Worm (Caenorhabditis elegans): ENCODE results near the gene T16G12.3.

T16G12.3 gene

ce11 chrIII:10088508-10088981, 38.1 kb downstream of the T16G12.3 start, which contains the start of gene hal-2:
Gene hal-2, minus strand, starts transcription at chrIII:10088931.
- no peak for TF ChIP-seq dve-1 (tag; optimal IDR thresholded peaks at IDR 0.05)

DNA sequence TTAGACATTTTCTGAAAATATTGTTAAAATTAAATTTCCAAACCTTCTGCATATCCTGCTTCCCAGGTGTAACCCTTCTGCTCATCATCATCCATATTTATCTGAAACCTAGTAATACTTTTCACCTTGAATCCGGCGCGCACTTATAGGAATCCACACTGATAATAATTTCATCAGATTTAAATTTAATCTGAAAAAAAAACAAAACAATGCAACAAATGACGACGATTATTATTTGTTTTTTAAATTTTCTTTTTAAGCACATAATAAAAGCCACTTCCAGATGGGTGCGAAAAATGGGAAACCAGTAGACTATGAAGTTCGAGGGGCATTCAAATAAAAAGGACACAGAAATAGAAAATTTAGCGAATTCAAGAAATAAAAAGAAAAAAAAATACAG, 40.3 kb downstream of the T16G12.3 start, which contains the start of gene gtf-2H2C:
Gene gtf-2H2C (minus strand): TSS at position 101 of the 400 bp plus-strand sequence.
- no peak for TF ChIP-seq hlh-30 (tag; optimal IDR thresholded peaks at IDR 0.05; ENCODE audit: insufficient read depth)
- TF ChIP-seq syd-9 (tag; optimal IDR thresholded peaks at IDR 0.05): no peak
- no peak for TF ChIP-seq unc-3 (GFP tag; conservative IDR thresholded peaks at IDR 0.05)
- no peak for TF ChIP-seq unc-3 (tag; optimal IDR thresholded peaks at IDR 0.05)
- TF ChIP-seq ceh-2 (tag; optimal IDR thresholded peaks at IDR 0.05): no peak
- TF ChIP-seq madf-2 (tag; optimal IDR thresholded peaks at IDR 0.05): no peak
- TF ChIP-seq fkh-6 (tag; optimal IDR thresholded peaks at IDR 0.05): no peak
- no peak for TF ChIP-seq hlh-6 (tag; optimal IDR thresholded peaks at IDR 0.05)
- no peak for TF ChIP-seq pat-9 (tag; optimal IDR thresholded peaks at IDR 0.05)
- TF ChIP-seq elt-2 (tag; optimal IDR thresholded peaks at IDR 0.05): no peak
- no peak for TF ChIP-seq ref-2 (tag; optimal IDR thresholded peaks at IDR 0.05)
- TF ChIP-seq nfya-1 (tag; optimal IDR thresholded peaks at IDR 0.05): no peak
- no peak for TF ChIP-seq C08G9.2 (tag; optimal IDR thresholded peaks at IDR 0.05)
- TF ChIP-seq eyg-1 (tag; optimal IDR thresholded peaks at IDR 0.05): no peak

- TF ChIP-seq fax-1 (tag; optimal IDR thresholded peaks at IDR 0.05): no peak
- no peak for TF ChIP-seq nhr-11 (tag; optimal IDR thresholded peaks at IDR 0.05)
- TF ChIP-seq fkh-6 (tag; optimal IDR thresholded peaks at IDR 0.05): no peak
- no peak for TF ChIP-seq lin-11 (tag; optimal IDR thresholded peaks at IDR 0.05)
- TF ChIP-seq ceh-34 (tag; optimal IDR thresholded peaks at IDR 0.05): no peak
- TF ChIP-seq ceh-24 (tag; optimal IDR thresholded peaks at IDR 0.05): no peak
- no peak for TF ChIP-seq ceh-48 (tag; optimal IDR thresholded peaks at IDR 0.05)
These were observed 42.7 kb downstream of the T16G12.3 start for ce11 chrIII:10093093-10093492.

ce11 chrIII:10094538-10094937, 44.1 kb downstream of the T16G12.3 start:
- TF ChIP-seq elt-4 (tag; optimal IDR thresholded peaks at IDR 0.05): no peak
- TF ChIP-seq unc-55 (GFP tag; optimal IDR thresholded peaks at IDR 0.05): no peak
- TF ChIP-seq gmeb-2 (tag; optimal IDR thresholded peaks at IDR 0.05): no peak
- TF ChIP-seq nfya-1 (tag; optimal IDR thresholded peaks at IDR 0.05): peak; percentile 77
- no peak for TF ChIP-seq ceh-14 (tag; optimal IDR thresholded peaks at IDR 0.05)
- no peak for TF ChIP-seq C38D4.7 (GFP tag; optimal IDR thresholded peaks at IDR 0.05)
- no peak for TF ChIP-seq sox-2 (GFP tag; IDR thresholded peaks at IDR 0.05)
- no peak for TF ChIP-seq fax-1 (tag; optimal IDR thresholded peaks at IDR 0.05)
- TF ChIP-seq hlh-13 (GFP tag; optimal IDR thresholded peaks at IDR 0.05): no peak
- TF ChIP-seq ceh-9 (tag; optimal IDR thresholded peaks at IDR 0.05): no peak
- TF ChIP-seq che-1 (tag; optimal IDR thresholded peaks at IDR 0.05): no peak
- peak; percentile 2 for TF ChIP-seq ceh-2 (tag; optimal IDR thresholded peaks at IDR 0.05)
- no peak for TF ChIP-seq ceh-24 (tag; optimal IDR thresholded peaks at IDR 0.05)
- TF ChIP-seq pha-4 (tag; optimal IDR thresholded peaks at IDR 0.05): no peak
- no peak for TF ChIP-seq ceh-45 (GFP tag; IDR thresholded peaks at IDR 0.05)
- no peak for TF ChIP-seq elt-2 (tag; optimal IDR thresholded peaks at IDR 0.05)
- TF ChIP-seq pat-9 (tag; optimal IDR thresholded peaks at IDR 0.05): no peak
- peak; percentile 41 for TF ChIP-seq ceh-22 (tag; optimal IDR thresholded peaks at IDR 0.05)
- peak; percentile 25 for TF ChIP-seq madf-2 (tag; optimal IDR thresholded peaks at IDR 0.05)
- TF ChIP-seq syd-9 (tag; optimal IDR thresholded peaks at IDR 0.05): peak; percentile 35
- peak; percentile 72 for TF ChIP-seq hlh-6 (tag; optimal IDR thresholded peaks at IDR 0.05)
- TF ChIP-seq zip-5 (tag; optimal IDR thresholded peaks at IDR 0.05): no peak
- no peak for TF ChIP-seq unc-3 (GFP tag; conservative IDR thresholded peaks at IDR 0.05)
- TF ChIP-seq unc-3 (tag; optimal IDR thresholded peaks at IDR 0.05): no peak
- TF ChIP-seq ceh-30 (tag; optimal IDR thresholded peaks at IDR 0.05): no peak
- no peak for TF ChIP-seq K02D7.2 (tag; optimal IDR thresholded peaks at IDR 0.05)
- TF ChIP-seq ceh-34 (tag; optimal IDR thresholded peaks at IDR 0.05): peak; percentile 57
- no peak for TF ChIP-seq ahr-1 (tag; optimal IDR thresholded peaks at IDR 0.05)
- no peak for TF ChIP-seq unc-42 (tag; optimal IDR thresholded peaks at IDR 0.05)
- TF ChIP-seq pha-2 (tag; optimal IDR thresholded peaks at IDR 0.05): peak; percentile 59
- TF ChIP-seq ztf-16 (tag; optimal IDR thresholded peaks at IDR 0.05): no peak
- no peak for TF ChIP-seq pqm-1 (tag; optimal IDR thresholded peaks at IDR 0.05)
- TF ChIP-seq ceh-48 (tag; optimal IDR thresholded peaks at IDR 0.05): peak; percentile 15
- TF ChIP-seq ets-4 (tag; optimal IDR thresholded peaks at IDR 0.05): peak; percentile 20
- no peak for TF ChIP-seq odd-2 (tag; optimal IDR thresholded peaks at IDR 0.05)
- peak; percentile 73 for TF ChIP-seq ref-2 (tag; optimal IDR thresholded peaks at IDR 0.05)
- peak; percentile 58 for TF ChIP-seq rnt-1 (tag; optimal IDR thresholded peaks at IDR 0.05)
- TF ChIP-seq npax-4 (tag; optimal IDR thresholded peaks at IDR 0.05): no peak
